Fruit fly (Drosophila melanogaster) whole organism, adult: Measurements from ENCODE around the gene alpha-Est3.
A peak's percentile ranks its signal among the peaks of the same experiment; 100 is the strongest.

Experiments
- CG11617 ChIP-seq: fragments of 200-800 bp; sonication (Bioruptor generic); optimal IDR thresholded peaks from 2 replicates; lab custom pipeline; 2017; ENCODE audit warnings: mild to moderate bottlenecking, missing biosample characterization, missing genetic modification reagents, missing genetic modification characterization
- CG12768 ChIP-seq: fragments of 200-800 bp; sonication (Bioruptor generic); optimal IDR thresholded peaks from 2 replicates; lab custom pipeline; 2017; ENCODE audit warnings: missing biosample characterization, missing genetic modification characterization, mild to moderate bottlenecking, moderate library complexity, missing genetic modification reagents
- CG14711 ChIP-seq: fragments of 200-800 bp; sonication (Bioruptor generic); optimal IDR thresholded peaks from 2 replicates; lab custom pipeline; 2018; ENCODE audit warnings: missing biosample characterization, mild to moderate bottlenecking, missing genetic modification characterization, moderate library complexity
- CG1620 ChIP-seq: fragments of 200-800 bp; sonication (Bioruptor generic); optimal IDR thresholded peaks from 2 replicates; lab custom pipeline; 2016; ENCODE audit warnings: missing biosample characterization, missing genetic modification characterization
- CG33017 ChIP-seq: fragments of 200-800 bp; sonication (Bioruptor generic); optimal IDR thresholded peaks from 2 replicates; lab custom pipeline; 2018; ENCODE audit warnings: missing biosample characterization, mild to moderate bottlenecking, missing genetic modification characterization, moderate library complexity
- CG5204 ChIP-seq: fragments of 200-800 bp; sonication (Bioruptor generic); optimal IDR thresholded peaks from 2 replicates; lab custom pipeline; 2016; ENCODE audit warnings: missing biosample characterization, missing genetic modification characterization
- CG7045 ChIP-seq: fragments of 200-800 bp; sonication (Bioruptor generic); optimal IDR thresholded peaks from 2 replicates; lab custom pipeline; 2017; ENCODE audit warnings: missing biosample characterization, mild to moderate bottlenecking, missing genetic modification characterization
- CG7101 ChIP-seq: fragments of 200-800 bp; sonication (Bioruptor generic); optimal IDR thresholded peaks from 2 replicates; lab custom pipeline; 2018; ENCODE audit warnings: missing biosample characterization, mild to moderate bottlenecking, missing genetic modification characterization, moderate library complexity
- Clk ChIP-seq: fragments of 200-800 bp; sonication (Bioruptor generic); optimal IDR thresholded peaks from 2 replicates; lab custom pipeline; 2017; ENCODE audit warnings: missing biosample characterization, missing genetic modification characterization
- Crg-1 ChIP-seq: fragments of 200-800 bp; sonication (Bioruptor generic); optimal IDR thresholded peaks from 2 replicates; lab custom pipeline; 2016; ENCODE audit warnings: missing biosample characterization, missing genetic modification characterization
- Hr96 ChIP-seq: fragments of 200-800 bp; sonication (Bioruptor generic); optimal IDR thresholded peaks from 2 replicates; lab custom pipeline; 2016; ENCODE audit warnings: missing biosample characterization, missing genetic modification characterization
- Mnt ChIP-seq: fragments of 200-800 bp; sonication (Bioruptor generic); optimal IDR thresholded peaks from 2 replicates; lab custom pipeline; 2016; ENCODE audit warnings: missing biosample characterization, mild to moderate bottlenecking, missing genetic modification characterization
- bab1 ChIP-seq: fragments of 200-800 bp; sonication (Bioruptor generic); optimal IDR thresholded peaks from 3 replicates; lab custom pipeline; 2019; ENCODE audit warnings: missing biosample characterization, mild to moderate bottlenecking, missing genetic modification characterization, moderate library complexity
- cic ChIP-seq: fragments of 200-800 bp; sonication (Bioruptor generic); optimal IDR thresholded peaks from 2 replicates; lab custom pipeline; 2017; ENCODE audit warnings: missing biosample characterization, mild to moderate bottlenecking, missing genetic modification characterization, moderate library complexity
- cnc ChIP-seq, 2 experiments: fragments of >200 bp; optimal IDR thresholded peaks; 2 replicates each; lab custom pipeline; 2017
- kay ChIP-seq: fragments of 200-800 bp; sonication (Bioruptor generic); peaks from one replicate; lab custom pipeline; 2016; ENCODE audit warnings: missing biosample characterization, missing genetic modification characterization, borderline replicate concordance
- ovo ChIP-seq: fragments of 200-800 bp; sonication (Bioruptor generic); optimal IDR thresholded peaks from 2 replicates; lab custom pipeline; 2016; ENCODE audit warnings: missing biosample characterization, missing genetic modification characterization
- pad ChIP-seq: fragments of 200-800 bp; sonication (Bioruptor generic); optimal IDR thresholded peaks from 3 replicates; lab custom pipeline; 2017; ENCODE audit warnings: missing biosample characterization, missing genetic modification characterization, mild to moderate bottlenecking, moderate library complexity, missing genetic modification reagents
- tj ChIP-seq: fragments of 200-800 bp; sonication (Bioruptor generic); optimal IDR thresholded peaks from 3 replicates; lab custom pipeline; 2017; ENCODE audit warnings: missing biosample characterization, mild to moderate bottlenecking, missing genetic modification characterization, moderate library complexity
- toe ChIP-seq: fragments of 200-800 bp; sonication (Bioruptor generic); optimal IDR thresholded peaks from 2 replicates; lab custom pipeline; 2016; ENCODE audit warnings: missing biosample characterization, missing genetic modification characterization

Gene alpha-Est3

dm6 chr3R:7508198-7508837 is 33.1 kb downstream of the alpha-Est3 start:
- TF ChIP-seq cic (GFP tag; lab: Kevin White, UChicago) (peak; percentile 18), tj (GFP tag; lab: Kevin White, UChicago) (peak; percentile 1), kay (GFP tag; lab: Kevin White, UChicago) (peak; percentile 86), CG14711 (tag; lab: Kevin White, UChicago) (no peak), bab1 (peak; percentile 5)

dm6 chr3R:7506314-7506988 is 35.0 kb downstream of the alpha-Est3 start:
- TF ChIP-seq CG5204 (GFP tag; lab: Kevin White, UChicago) (peak; percentile 53), toe (no peak), CG14711 (tag; lab: Kevin White, UChicago) (peak; percentile 67), kay (GFP tag; lab: Kevin White, UChicago) (peak; percentile 74), CG7045 (GFP tag; lab: Kevin White, UChicago) (peak; percentile 43), CG7101 (tag; lab: Kevin White, UChicago) (peak; percentile 2), CG1620 (GFP tag; lab: Kevin White, UChicago) (no peak), bab1 (no peak), pad (GFP tag; lab: Kevin White, UChicago) (peak; percentile 19)

dm6 chr3R:7504989-7505761 is 36.3 kb downstream of the alpha-Est3 start, which contains the start of gene alpha-Est9:
TSS of gene alpha-Est9 (minus strand) at chr3R:7505098.
- TF ChIP-seq toe (no peak), kay (GFP tag; lab: Kevin White, UChicago) (peak; percentile 95), CG14711 (tag; lab: Kevin White, UChicago) (peak; percentile 1), CG12768 (peak; percentile 33), CG7101 (tag; lab: Kevin White, UChicago) (peak; percentile 14), CG11617 (GFP tag; lab: Kevin White, UChicago) (peak; percentile 16), CG1620 (GFP tag; lab: Kevin White, UChicago) (no peak), ovo (GFP tag; lab: Kevin White, UChicago) (no peak), CG5204 (GFP tag; lab: Kevin White, UChicago) (no peak), pad (GFP tag; lab: Kevin White, UChicago) (peak; percentile 11), CG33017 (tag; lab: Kevin White, UChicago) (peak; percentile 25), bab1 (no peak), Mnt (GFP tag; lab: Kevin White, UChicago) (peak; percentile 74), Clk (no peak), cic (GFP tag; lab: Kevin White, UChicago) (peak; percentile 59), cnc (optimal IDR thresholded peaks at IDR 0.05; lab: Kevin White, UChicago) (no peak), Crg-1 (GFP tag; lab: Kevin White, UChicago) (no peak), Hr96 (peak; percentile 39), tj (GFP tag; lab: Kevin White, UChicago) (peak; percentile 60)

dm6 chr3R:7503216-7503615 is 38.2 kb downstream of the alpha-Est3 start:
- TF ChIP-seq CG14711 (tag; lab: Kevin White, UChicago), result no peak
- TF ChIP-seq ovo (GFP tag; lab: Kevin White, UChicago), result no peak
- peak; percentile 62 for TF ChIP-seq tj (GFP tag; lab: Kevin White, UChicago)

- TF ChIP-seq pad (GFP tag; lab: Kevin White, UChicago) (no peak), kay (GFP tag; lab: Kevin White, UChicago) (no peak), CG7045 (GFP tag; lab: Kevin White, UChicago) (no peak), cic (GFP tag; lab: Kevin White, UChicago) (no peak), Crg-1 (GFP tag; lab: Kevin White, UChicago) (no peak), Mnt (GFP tag; lab: Kevin White, UChicago) (no peak), bab1 (no peak), CG7101 (tag; lab: Kevin White, UChicago) (no peak), cnc (optimal IDR thresholded peaks at IDR 0.05; lab: Kevin White, UChicago) (no peak), ovo (GFP tag; lab: Kevin White, UChicago) (no peak), CG33017 (tag; lab: Kevin White, UChicago) (no peak)
Observed at dm6 chr3R:7502276-7502675, 39.2 kb downstream of the alpha-Est3 start, which contains the start of gene Mics1. TSS of gene Mics1 (minus strand) at chr3R:7502376.

dm6 chr3R:7500513-7500912 is 40.9 kb downstream of the alpha-Est3 start:
- TF ChIP-seq Clk, result no peak
- no peak for TF ChIP-seq CG7101 (tag; lab: Kevin White, UChicago)
- no peak for TF ChIP-seq bab1
- TF ChIP-seq CG33017 (tag; lab: Kevin White, UChicago), result no peak
- no peak for TF ChIP-seq CG14711 (tag; lab: Kevin White, UChicago)
- TF ChIP-seq Crg-1 (GFP tag; lab: Kevin White, UChicago), result no peak
- no peak for TF ChIP-seq CG12768
- no peak for TF ChIP-seq Mnt (GFP tag; lab: Kevin White, UChicago)
